Fruit fly (Drosophila melanogaster): Measurements from ENCODE around the gene CG3513.

DNA sequence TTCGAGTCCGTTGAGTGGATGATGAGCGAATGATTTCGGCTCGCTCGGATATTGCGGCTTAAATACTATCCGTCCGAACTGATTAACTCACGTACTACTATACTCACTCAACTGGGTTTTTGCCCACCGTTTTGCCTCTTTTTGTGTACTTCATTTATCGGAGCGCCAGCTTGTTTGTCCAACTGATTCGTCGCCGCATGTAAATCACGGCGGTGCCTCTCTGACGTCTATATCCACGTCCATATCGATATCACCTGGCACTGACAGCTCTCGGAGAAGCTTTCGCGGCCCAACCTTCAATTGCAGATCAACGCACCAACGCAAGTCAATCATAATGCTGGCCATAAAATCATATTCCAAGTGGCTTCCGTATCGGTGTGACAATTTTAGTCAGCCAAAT, 4.8 kb upstream of the CG3513 start, which contains the start of gene CG3604:
- TF ChIP-seq Dif (GFP tag; optimal IDR thresholded peaks at IDR 0.05; ENCODE audit: partially characterized antibody): no peak
- no peak for TF ChIP-seq fru (GFP tag; optimal IDR thresholded peaks at IDR 0.05)
- TF ChIP-seq Dfd (GFP tag; optimal IDR thresholded peaks at IDR 0.05): no peak
- no peak for TF ChIP-seq dmrt93B (GFP tag; optimal IDR thresholded peaks at IDR 0.05)
- TF ChIP-seq psq (GFP tag; optimal IDR thresholded peaks at IDR 0.05): no peak
- TF ChIP-seq Myc (optimal IDR thresholded peaks at IDR 0.05): no peak
- no peak for TF ChIP-seq dl (GFP tag; optimal IDR thresholded peaks at IDR 0.05; ENCODE audit: insufficient read depth in 1 of 2, partially characterized antibody in 2 of 2)
- no peak for TF ChIP-seq Abd-B (GFP tag; optimal IDR thresholded peaks at IDR 0.05)
- TF ChIP-seq jim (GFP tag; optimal IDR thresholded peaks at IDR 0.05): no peak
- no peak for TF ChIP-seq dsf (GFP tag; optimal IDR thresholded peaks at IDR 0.05; ENCODE audit: borderline replicate concordance)
- TF ChIP-seq usp (GFP tag; optimal IDR thresholded peaks at IDR 0.05): no peak

Measured in whole organism, wandering third instar larva.